Worm (Caenorhabditis elegans): ENCODE results near the gene zmp-1.

The zmp-1 gene

DNA sequence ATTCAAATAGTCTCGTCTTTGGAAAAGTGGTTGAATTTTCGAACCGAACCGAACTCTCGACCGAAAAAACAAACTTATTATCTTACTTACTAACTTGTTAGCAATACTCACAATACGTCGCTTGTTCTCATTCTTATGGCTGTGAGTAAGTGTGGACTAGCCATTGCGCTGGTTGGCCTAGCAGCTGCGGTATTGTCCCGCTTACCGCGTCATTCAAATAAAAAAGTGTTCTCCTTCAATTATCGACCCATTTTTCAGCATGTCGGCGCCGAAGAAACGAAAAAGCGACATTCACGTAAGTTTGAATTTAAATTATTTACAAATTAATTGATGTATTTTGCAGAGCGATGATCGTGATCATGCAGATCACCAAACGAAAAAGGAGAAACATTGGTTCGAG, 26.3 kb upstream of the zmp-1 start (continued):
- TF ChIP-seq hlh-4 (tag; optimal IDR thresholded peaks at IDR 0.05) = no peak
- TF ChIP-seq isw-1 (GFP tag; IDR thresholded peaks at IDR 0.05) = no peak
- TF ChIP-seq zag-1 (tag; optimal IDR thresholded peaks at IDR 0.05) = no peak
- no peak for TF ChIP-seq ceh-63 (GFP tag; optimal IDR thresholded peaks at IDR 0.05)
- no peak for TF ChIP-seq C04F5.9 (tag; optimal IDR thresholded peaks at IDR 0.05)
- no peak for TF ChIP-seq mab-9 (GFP tag; IDR thresholded peaks at IDR 0.05)
- no peak for TF ChIP-seq elt-3 (tag; optimal IDR thresholded peaks at IDR 0.05)
- TF ChIP-seq egl-13 (tag; optimal IDR thresholded peaks at IDR 0.05) = no peak
- TF ChIP-seq nhr-11 (tag; optimal IDR thresholded peaks at IDR 0.05) = no peak
- peak; percentile 6 for TF ChIP-seq lin-15B (tag; optimal IDR thresholded peaks at IDR 0.05)
- TF ChIP-seq hlh-17 (GFP tag; optimal IDR thresholded peaks at IDR 0.05; ENCODE audit: borderline replicate concordance) = no peak
- TF ChIP-seq lin-14 (GFP tag; optimal IDR thresholded peaks at IDR 0.05) = peak; percentile 11
- no peak for TF ChIP-seq aha-1 (tag; optimal IDR thresholded peaks at IDR 0.05)
- peak; percentile 39 for TF ChIP-seq rnt-1 (tag; optimal IDR thresholded peaks at IDR 0.05)
- no peak for TF ChIP-seq ets-5 (GFP tag; IDR thresholded peaks at IDR 0.05)
- no peak for TF ChIP-seq sox-4 (tag; optimal IDR thresholded peaks at IDR 0.05)
- no peak for TF ChIP-seq egl-27 (tag; optimal IDR thresholded peaks at IDR 0.05)

DNA sequence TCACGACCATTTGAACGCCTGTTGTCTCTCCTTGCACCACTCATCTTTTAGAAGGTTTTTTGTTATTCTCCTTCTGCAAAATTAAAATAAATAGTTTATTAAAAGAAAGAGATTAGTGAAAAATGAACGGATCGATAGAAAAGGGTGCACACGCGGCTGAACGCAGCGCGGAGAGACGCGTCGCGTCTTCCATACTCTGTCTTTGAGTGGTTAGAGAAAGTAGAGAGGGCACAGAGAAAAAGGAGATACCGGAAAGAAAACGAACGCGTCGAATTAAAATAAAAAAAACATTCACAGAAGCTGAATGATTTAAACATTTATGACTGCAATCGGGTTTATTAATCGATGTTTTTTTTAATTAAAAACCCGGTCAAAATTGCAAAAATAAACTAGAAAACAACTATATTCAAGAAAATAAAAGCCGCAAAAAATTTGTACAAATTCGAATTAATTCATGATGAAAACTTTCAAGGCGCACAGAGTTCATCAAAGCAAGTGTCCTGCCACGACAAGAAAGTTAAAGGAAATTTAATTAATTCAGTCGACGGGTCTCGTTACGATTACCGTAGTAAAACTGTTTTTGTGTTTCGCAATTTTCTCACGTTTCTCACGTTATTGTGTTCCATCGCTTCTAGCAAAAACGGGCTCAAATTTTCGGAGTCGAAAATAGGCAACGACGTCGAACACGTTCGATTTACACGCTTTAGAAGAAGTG, 25.6 kb upstream of the zmp-1 start, which contains the start of the genes nono-1 and nop-1:
nono-1 (minus strand) TSS at position 75 of the 715 bp plus-strand sequence.
nop-1 (plus strand) TSS at position 551 of the 715 bp plus-strand sequence.
- TF ChIP-seq mep-1 (tag; optimal IDR thresholded peaks at IDR 0.05) = peak; percentile 56
- TF ChIP-seq blmp-1 (tag; optimal IDR thresholded peaks at IDR 0.05) = peak; percentile 70
- no peak for TF ChIP-seq elt-2 (tag; optimal IDR thresholded peaks at IDR 0.05)
- TF ChIP-seq egl-27 (tag; optimal IDR thresholded peaks at IDR 0.05) = no peak
- TF ChIP-seq lin-14 (GFP tag; optimal IDR thresholded peaks at IDR 0.05) = peak; percentile 56

DNA sequence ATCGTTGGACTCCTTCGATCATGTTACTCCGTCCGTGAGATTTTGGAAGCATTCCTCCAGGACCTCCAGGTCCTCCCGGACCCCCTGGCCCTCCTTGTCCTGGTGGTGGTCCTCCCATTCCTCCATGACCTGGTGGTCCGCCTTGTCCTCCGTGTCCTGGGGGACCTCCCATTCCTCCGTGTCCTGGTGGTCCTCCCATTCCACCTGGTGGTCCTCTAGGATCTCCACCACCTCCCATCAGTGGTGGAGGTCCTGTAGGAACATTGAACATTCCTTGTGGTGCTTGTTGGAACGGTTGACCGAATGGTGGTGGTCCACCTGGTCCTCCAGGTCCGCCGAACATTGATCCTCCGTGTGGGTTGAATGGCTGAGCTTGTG, 21.1 kb upstream of the zmp-1 start:
- no peak for TF ChIP-seq nhr-90 (tag; optimal IDR thresholded peaks at IDR 0.05; ENCODE audit: poor library complexity)
- no peak for TF ChIP-seq unc-30 (tag; optimal IDR thresholded peaks at IDR 0.05)
- no peak for TF ChIP-seq alr-1 (tag; optimal IDR thresholded peaks at IDR 0.05; ENCODE audit: borderline replicate concordance)
- TF ChIP-seq fos-1 (tag; optimal IDR thresholded peaks at IDR 0.05) = no peak
- TF ChIP-seq nhr-28 (tag; optimal IDR thresholded peaks at IDR 0.05) = no peak
- no peak for TF ChIP-seq nhr-76 (tag; optimal IDR thresholded peaks at IDR 0.05)
- TF ChIP-seq irx-1 (tag; optimal IDR thresholded peaks at IDR 0.05) = no peak
- no peak for TF ChIP-seq pax-3 (tag; optimal IDR thresholded peaks at IDR 0.05)
- TF ChIP-seq sox-4 (tag; optimal IDR thresholded peaks at IDR 0.05) = no peak
- no peak for TF ChIP-seq nhr-12 (tag; optimal IDR thresholded peaks at IDR 0.05)
- TF ChIP-seq hlh-17 (GFP tag; optimal IDR thresholded peaks at IDR 0.05; ENCODE audit: borderline replicate concordance) = no peak
- no peak for TF ChIP-seq aha-1 (tag; optimal IDR thresholded peaks at IDR 0.05)
- TF ChIP-seq C16A3.4 (tag; optimal IDR thresholded peaks at IDR 0.05) = no peak
- no peak for TF ChIP-seq ama-1 (optimal IDR thresholded peaks at IDR 0.05)
- TF ChIP-seq lir-3 (tag; optimal IDR thresholded peaks at IDR 0.05; ENCODE audit: poor library complexity) = no peak
- no peak for TF ChIP-seq nhr-19 (GFP tag; conservative IDR thresholded peaks at IDR 0.05)
- TF ChIP-seq ceh-8 (GFP tag; optimal IDR thresholded peaks at IDR 0.05) = no peak
- no peak for TF ChIP-seq egl-27 (tag; optimal IDR thresholded peaks at IDR 0.05)
- no peak for TF ChIP-seq F16B12.6 (tag; optimal IDR thresholded peaks at IDR 0.05)
- no peak for TF ChIP-seq fkh-4 (tag; optimal IDR thresholded peaks at IDR 0.05; ENCODE audit: borderline replicate concordance)

Data from whole organism, L1 larva.